Fruit fly (Drosophila melanogaster): Measurements from ENCODE around the gene CG8668.
A peak's percentile ranks its signal among the peaks of the same experiment; 100 is the strongest.

CG8668 gene

dm6 chr2L:8126849-8127602 lies at the start of gene CG8668, which contains the start of gene CG12375:
TSS of gene CG8668 (plus strand) at chr2L:8127001.
TSS of gene CG12375 (minus strand) at chr2L:8126890.
- TF ChIP-seq CG8478 (optimal IDR thresholded peaks at IDR 0.05) (no peak), CTCF (optimal IDR thresholded peaks at IDR 0.05) (no peak)

- no peak for TF ChIP-seq CG8478 (optimal IDR thresholded peaks at IDR 0.05)
- TF ChIP-seq CTCF (optimal IDR thresholded peaks at IDR 0.05), result no peak
These were observed 46.2 kb upstream of the CG8668 start for dm6 chr2L:8080645-8081044.

dm6 chr2L:8081640-8082485 lies 44.9 kb upstream of the CG8668 start:
- TF ChIP-seq CTCF (optimal IDR thresholded peaks at IDR 0.05) (no peak), CG8478 (optimal IDR thresholded peaks at IDR 0.05) (no peak)

dm6 chr2L:8082692-8083412 lies 43.9 kb upstream of the CG8668 start, which contains the start of gene Mcr:
TSS of gene Mcr (minus strand) at chr2L:8082982.
- TF ChIP-seq CG8478 (optimal IDR thresholded peaks at IDR 0.05) (no peak), CTCF (optimal IDR thresholded peaks at IDR 0.05) (no peak)

dm6 chr2L:8083413-8083426 lies 43.6 kb upstream of the CG8668 start, which contains the start of gene Bsg:
TSS of gene Bsg (plus strand) at chr2L:8083420.
- TF ChIP-seq CG8478 (optimal IDR thresholded peaks at IDR 0.05) (no peak), CTCF (optimal IDR thresholded peaks at IDR 0.05) (no peak)

- TF ChIP-seq CTCF (optimal IDR thresholded peaks at IDR 0.05) (no peak), CG8478 (optimal IDR thresholded peaks at IDR 0.05) (no peak)
These were observed 43.1 kb upstream of the CG8668 start for dm6 chr2L:8083427-8084295.

- TF ChIP-seq CG8478 (optimal IDR thresholded peaks at IDR 0.05) (no peak), CTCF (optimal IDR thresholded peaks at IDR 0.05) (peak in 1 of 2 experiments; percentile 4)
These were observed 42.2 kb upstream of the CG8668 start for dm6 chr2L:8084349-8085203.

dm6 chr2L:8085466-8086164 lies 41.2 kb upstream of the CG8668 start:
- TF ChIP-seq CG8478 (optimal IDR thresholded peaks at IDR 0.05) (no peak), CTCF (optimal IDR thresholded peaks at IDR 0.05) (no peak)

dm6 chr2L:8086736-8087467 lies 39.9 kb upstream of the CG8668 start:
- TF ChIP-seq CTCF (optimal IDR thresholded peaks at IDR 0.05), result no peak
- TF ChIP-seq CG8478 (optimal IDR thresholded peaks at IDR 0.05), result no peak

dm6 chr2L:8087468-8087789 lies 39.4 kb upstream of the CG8668 start:
- no peak for TF ChIP-seq CG8478 (optimal IDR thresholded peaks at IDR 0.05)
- no peak for TF ChIP-seq CTCF (optimal IDR thresholded peaks at IDR 0.05)

- no peak for TF ChIP-seq CTCF (optimal IDR thresholded peaks at IDR 0.05)
- no peak for TF ChIP-seq CG8478 (optimal IDR thresholded peaks at IDR 0.05)
These were observed 38.6 kb upstream of the CG8668 start for dm6 chr2L:8088025-8088789.

- TF ChIP-seq CG8478 (optimal IDR thresholded peaks at IDR 0.05) (no peak), CTCF (optimal IDR thresholded peaks at IDR 0.05) (no peak)
These were observed 35.4 kb upstream of the CG8668 start for dm6 chr2L:8091429-8091828.
